Worm (Caenorhabditis elegans) whole organism, L4 larva: Measurements from ENCODE around the gene T05A8.11.

Experiments
- F26F4.8 ChIP-seq: fragments of 200-800 bp; sonication (Bioruptor generic); conservative IDR thresholded peaks from 2 replicates; pipeline ENCODE4 v1.3.6; 2022; ENCODE audit warnings: missing genetic modification characterization, missing compliant biosample characterization
- F44E2.7 ChIP-seq: fragments of 200-800 bp; sonication (Bioruptor generic); IDR thresholded peaks from 2 replicates; pipeline ENCODE4 v2.1.2; 2022; ENCODE audit warnings: missing genetic modification characterization, missing compliant biosample characterization
- R02D3.7 ChIP-seq: fragments of 150-350 bp; sonication (generic microtip); optimal IDR thresholded peaks from 3 replicates; lab custom pipeline; 2014; ENCODE audit warnings: missing biosample characterization, missing genetic modification characterization
- T20F7.1 ChIP-seq: fragments of 200-800 bp; sonication (Bioruptor generic); optimal IDR thresholded peaks from 2 replicates; lab custom pipeline; 2018; ENCODE audit warnings: mild to moderate bottlenecking, missing genetic modification characterization, missing compliant biosample characterization
- T26A8.4 ChIP-seq: fragments of 200-800 bp; sonication (Bioruptor generic); IDR thresholded peaks from 2 replicates; pipeline ENCODE4 v1.3.6; 2022; ENCODE audit warnings: missing genetic modification characterization, missing compliant biosample characterization
- Y48G9A.11 ChIP-seq: fragments of 200-800 bp; sonication (Bioruptor generic); IDR thresholded peaks from 2 replicates; pipeline ENCODE4 v1.3.6; 2022; ENCODE audit warnings: missing genetic modification reagents, missing genetic modification characterization, missing compliant biosample characterization
- Y75B8A.6 ChIP-seq: fragments of 200-800 bp; sonication (Bioruptor generic); IDR thresholded peaks from 2 replicates; pipeline ENCODE4 v1.3.6; 2022; ENCODE audit warnings: missing genetic modification reagents, missing genetic modification characterization, missing compliant biosample characterization
- aha-1 ChIP-seq: fragments of 150-350 bp; peaks from one replicate; lab custom pipeline; 2014; ENCODE audit warnings: missing biosample characterization, missing genetic modification characterization
- arid-1 ChIP-seq: fragments of 200-800 bp; sonication (Bioruptor generic); conservative IDR thresholded peaks from 2 replicates; pipeline ENCODE4 v1.3.6; 2022; ENCODE audit warnings: missing genetic modification reagents, missing genetic modification characterization, missing compliant biosample characterization
- attf-4 ChIP-seq: sonication (generic microtip); optimal IDR thresholded peaks from 3 replicates; lab custom pipeline; 2017; ENCODE audit warnings: missing biosample characterization, missing genetic modification characterization
- ceh-28 ChIP-seq: fragments of 150-350 bp; optimal IDR thresholded peaks from 2 replicates; lab custom pipeline; 2014; ENCODE audit warnings: missing biosample characterization, missing genetic modification reagents, missing genetic modification characterization
- ceh-32 ChIP-seq: sonication (generic microtip); optimal IDR thresholded peaks from 2 replicates; lab custom pipeline; 2016; ENCODE audit warnings: mild to moderate bottlenecking, missing genetic modification characterization, missing compliant biosample characterization; ENCODE audit not compliant: poor library complexity
- ces-1 ChIP-seq: fragments of 150-350 bp; sonication (generic microtip); optimal IDR thresholded peaks from 4 replicates; lab custom pipeline; 2014; ENCODE audit warnings: missing biosample characterization, missing genetic modification reagents, missing genetic modification characterization
- dmd-6 ChIP-seq: fragments of 200-800 bp; sonication (Bioruptor generic); IDR thresholded peaks from 2 replicates; pipeline ENCODE4 v1.3.6; 2022; ENCODE audit warnings: missing genetic modification reagents, missing genetic modification characterization, missing compliant biosample characterization
- dmd-8 ChIP-seq: fragments of 200-800 bp; sonication (Bioruptor generic); IDR thresholded peaks from 2 replicates; pipeline ENCODE4 v1.3.6; 2022; ENCODE audit warnings: missing genetic modification characterization, missing compliant biosample characterization
- dpl-1 ChIP-seq: fragments of 150-350 bp; optimal IDR thresholded peaks from 2 replicates; lab custom pipeline; 2014; ENCODE audit warnings: missing biosample characterization, missing genetic modification reagents, missing genetic modification characterization
- egl-27 ChIP-seq: sonication (generic microtip); optimal IDR thresholded peaks from 3 replicates; lab custom pipeline; 2017; ENCODE audit warnings: missing biosample characterization, missing genetic modification reagents, missing genetic modification characterization
- fkh-10 ChIP-seq: fragments of 150-350 bp; optimal IDR thresholded peaks from 2 replicates; lab custom pipeline; 2014; ENCODE audit warnings: missing biosample characterization, missing genetic modification reagents, missing genetic modification characterization
- fos-1 ChIP-seq: fragments of 150-350 bp; optimal IDR thresholded peaks from 2 replicates; lab custom pipeline; 2014; ENCODE audit warnings: missing biosample characterization, missing genetic modification characterization
- lim-7 ChIP-seq: fragments of 200-800 bp; sonication (Bioruptor generic); IDR thresholded peaks from 2 replicates; pipeline ENCODE4 v1.3.6; 2022; ENCODE audit warnings: missing genetic modification characterization, missing compliant biosample characterization
- lin-1 ChIP-seq: fragments of 200-800 bp; sonication (Bioruptor generic); IDR thresholded peaks from 2 replicates; pipeline ENCODE4 v1.3.6; 2022; ENCODE audit warnings: missing genetic modification reagents, missing genetic modification characterization, missing compliant biosample characterization
- lsy-2 ChIP-seq, 2 experiments: fragments of 150-350 bp in 1 of 2; sonication (generic microtip) in 1 of 2; optimal IDR thresholded peaks; 2 replicates each; lab custom pipeline; 2014 to 2017; ENCODE audit warnings: missing biosample characterization in 2 of 2, missing genetic modification characterization in 2 of 2
- madf-5 ChIP-seq, 2 experiments: fragments of 200-800 bp; sonication (Bioruptor generic); IDR thresholded peaks; 2 replicates each; pipeline ENCODE4 v1.3.6; 2022; ENCODE audit warnings: missing compliant biosample characterization in 2 of 2, missing genetic modification characterization in 2 of 2
- mep-1 ChIP-seq: fragments of 150-350 bp; sonication (generic microtip); optimal IDR thresholded peaks from 3 replicates; lab custom pipeline; 2014; ENCODE audit warnings: missing biosample characterization, missing genetic modification characterization
- nhr-25 ChIP-seq: sonication (generic microtip); optimal IDR thresholded peaks from 2 replicates; lab custom pipeline; 2017; ENCODE audit warnings: missing genetic modification characterization, mild to moderate bottlenecking, missing compliant biosample characterization, antibody characterized with exemption, moderate library complexity, borderline replicate concordance; ENCODE audit not compliant: insufficient read depth
- nhr-41 ChIP-seq: fragments of 200-800 bp; sonication (Bioruptor generic); IDR thresholded peaks from 2 replicates; pipeline ENCODE4 v1.3.6; 2022; ENCODE audit warnings: missing genetic modification reagents, missing genetic modification characterization, missing compliant biosample characterization
- rbr-2 ChIP-seq: sonication (generic microtip); optimal IDR thresholded peaks from 2 replicates; lab custom pipeline; 2016; ENCODE audit warnings: missing genotype, missing genetic modification characterization, missing compliant biosample characterization
- set-16 ChIP-seq: fragments of 200-800 bp; sonication (Bioruptor generic); IDR thresholded peaks from 2 replicates; pipeline ENCODE4 v1.3.6; 2022; ENCODE audit warnings: missing genetic modification reagents, missing genetic modification characterization, missing compliant biosample characterization
- skn-1 ChIP-seq: fragments of 150-350 bp; optimal IDR thresholded peaks from 2 replicates; lab custom pipeline; 2014; ENCODE audit warnings: missing biosample characterization, missing genetic modification characterization
- unc-62 ChIP-seq, 3 experiments: fragments of 150-350 bp in 1 of 3; sonication (generic microtip); optimal IDR thresholded peaks in 2 of 3; peaks in 1 of 3; 1 replicate in 1 of 3; 2 replicates in 2 of 3; lab custom pipeline; 2014 to 2017; ENCODE audit warnings: missing biosample characterization in 3 of 3, missing genetic modification characterization in 3 of 3, missing genetic modification reagents in 3 of 3, missing genotype in 1 of 3
- zag-1 ChIP-seq: fragments of 150-350 bp; optimal IDR thresholded peaks from 2 replicates; lab custom pipeline; 2014; ENCODE audit warnings: missing biosample characterization, missing genetic modification characterization
- zfp-2 ChIP-seq: sonication (generic microtip); optimal IDR thresholded peaks from 2 replicates; lab custom pipeline; 2016; ENCODE audit warnings: mild to moderate bottlenecking, missing genetic modification characterization, missing compliant biosample characterization
- zip-2 ChIP-seq: fragments of 150-350 bp; optimal IDR thresholded peaks from 2 replicates; lab custom pipeline; 2014; ENCODE audit warnings: missing biosample characterization, missing genetic modification characterization

T05A8.11 gene

ce11 chrII:2764664-2765063 is 39.2 kb upstream of the T05A8.11 start, which contains the start of gene fbxb-108:
Gene fbxb-108 (plus strand): TSS chrII:2764964.
- TF ChIP-seq Y48G9A.11 = no peak

- TF ChIP-seq zfp-2 (tag; lab: Kevin White, UChicago) (no peak), arid-1 (GFP tag; lab: Robert Waterston, UW) (no peak), zip-2 (no peak), dmd-8 (GFP tag; lab: Robert Waterston, UW) (no peak), mep-1 (no peak), ceh-28 (tag; lab: Kevin White, UChicago) (no peak), T20F7.1 (GFP tag; lab: Kevin White, UChicago) (no peak), Y75B8A.6 (GFP tag; lab: Robert Waterston, UW) (no peak), nhr-25 (tag; lab: Kevin White, UChicago) (no peak)
Measured at ce11 chrII:2762108-2762507, 36.6 kb upstream of the T05A8.11 start, which contains the start of gene fbxb-106. Gene fbxb-106 (plus strand): TSS chrII:2762408.

- TF ChIP-seq F26F4.8 (GFP tag; lab: Robert Waterston, UW) = no peak
- TF ChIP-seq T26A8.4 (GFP tag; lab: Robert Waterston, UW) = no peak
- no peak for TF ChIP-seq lin-1 (GFP tag; lab: Robert Waterston, UW)
- no peak for TF ChIP-seq ceh-32
- no peak for TF ChIP-seq ces-1
- TF ChIP-seq lsy-2 (tag; optimal IDR thresholded peaks at IDR 0.05; lab: Kevin White, UChicago) = no peak
- no peak for TF ChIP-seq dmd-6 (GFP tag; lab: Robert Waterston, UW)
Measured at ce11 chrII:2758476-2758875, 33.0 kb upstream of the T05A8.11 start, which contains the start of gene fbxb-107. Gene fbxb-107 (plus strand): TSS chrII:2758772.

- TF ChIP-seq fkh-10 (GFP tag; lab: Kevin White, UChicago) = no peak
- peak; percentile 12 for TF ChIP-seq aha-1 (tag; lab: Kevin White, UChicago)
- no peak for TF ChIP-seq dmd-8 (GFP tag; lab: Robert Waterston, UW)
- TF ChIP-seq ceh-28 (tag; lab: Kevin White, UChicago) = no peak
- no peak for TF ChIP-seq lin-1 (GFP tag; lab: Robert Waterston, UW)
Measured at ce11 chrII:2757954-2758353, 32.5 kb upstream of the T05A8.11 start, which contains the start of gene F29A7.8. Gene F29A7.8 (minus strand): TSS chrII:2758054.

ce11 chrII:2756351-2756750 is 30.9 kb upstream of the T05A8.11 start:
- no peak for TF ChIP-seq attf-4 (tag; lab: Kevin White, UChicago)
- TF ChIP-seq egl-27 (tag; lab: Kevin White, UChicago) = no peak
- peak; percentile 53 for TF ChIP-seq aha-1 (tag; lab: Kevin White, UChicago)
- peak in 1 of 2 experiments; percentile 94 for TF ChIP-seq unc-62 (GFP tag; optimal IDR thresholded peaks at IDR 0.05 in 1 of 2; lab: Kevin White, UChicago)
- no peak for TF ChIP-seq unc-62 (tag; optimal IDR thresholded peaks at IDR 0.05; lab: Kevin White, UChicago)

- TF ChIP-seq attf-4 (tag; lab: Kevin White, UChicago) (no peak), set-16 (GFP tag; lab: Robert Waterston, UW) (peak; percentile 91)
Measured at ce11 chrII:2754595-2754994, 29.1 kb upstream of the T05A8.11 start.

ce11 chrII:2752999-2753398 is 27.5 kb upstream of the T05A8.11 start, which contains the start of gene F29A7.3:
Gene F29A7.3 (plus strand): TSS chrII:2753299.
- TF ChIP-seq skn-1 (tag; lab: Kevin White, UChicago) (no peak), nhr-41 (GFP tag; lab: Robert Waterston, UW) (no peak), lim-7 (GFP tag; lab: Robert Waterston, UW) (no peak), zag-1 (tag; lab: Kevin White, UChicago) (no peak), rbr-2 (tag; lab: Kevin White, UChicago) (no peak), dpl-1 (GFP tag; lab: Kevin White, UChicago) (no peak), ces-1 (no peak), madf-5 (GFP tag; IDR thresholded peaks at IDR 0.05; lab: Robert Waterston, UW) (no peak), R02D3.7 (tag; lab: Kevin White, UChicago) (no peak), fos-1 (no peak), F44E2.7 (GFP tag; lab: Robert Waterston, UW) (no peak)
